Comparison of ENCODE assay signal across 1 fruit fly cellular context in the genomic region with DNA sequence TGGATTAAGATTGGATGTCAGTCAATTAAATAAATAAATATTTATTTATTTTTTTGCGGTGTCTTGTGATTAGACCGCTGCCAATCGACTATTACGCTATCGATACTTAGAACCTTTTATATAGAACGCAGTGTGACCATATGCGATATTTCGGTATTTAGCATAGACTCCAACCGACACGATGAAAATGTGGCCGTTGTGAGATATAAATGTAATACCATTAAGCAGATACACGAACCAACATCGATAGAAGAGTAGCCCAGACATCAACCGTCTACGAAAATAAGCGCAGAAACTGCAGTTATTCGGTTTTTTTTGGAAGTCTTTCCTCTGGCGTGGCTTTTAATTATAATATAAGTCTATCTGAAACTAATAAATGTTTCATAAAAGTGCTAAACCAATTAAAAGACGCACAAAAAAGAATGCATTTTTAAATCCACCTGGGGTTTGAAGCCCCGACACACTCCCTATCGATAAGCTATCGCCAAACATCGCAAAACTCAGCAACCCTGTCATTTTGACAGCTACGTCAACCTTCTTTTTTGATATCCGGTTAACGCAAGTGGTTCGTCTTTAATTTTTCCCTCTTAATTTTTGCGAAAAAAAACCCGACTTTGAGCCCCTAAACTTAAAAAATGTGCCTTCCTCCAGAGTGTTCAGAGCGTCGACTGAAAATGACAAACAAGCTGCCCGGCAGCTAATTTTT.
TF ChIP-seq lines count a peak whose summit lies in the region.

A gene (minus strand): TSS at position 142 of the 706 bp plus-strand sequence.
A gene (plus strand): TSS at position 533 of the 706 bp plus-strand sequence.

TF ChIP-seq in whole organism, embryonic, 481 proteins besides CTCF, POLR2A, EP300 and RAD21 (continued from another document and continues in another):
- no peak for TF ChIP-seq Trl (optimal IDR thresholded peaks at IDR 0.05; lab: Kevin White, UChicago)
- peak; percentile 5 for TF ChIP-seq Trl (GFP tag; optimal IDR thresholded peaks at IDR 0.05; lab: Kevin White, UChicago)
- TF ChIP-seq H15 (GFP tag; IDR thresholded peaks at IDR 0.05; lab: Robert Waterston, UW): 0 out of 3 replicates have a peak, but pooled peaks have one; percentile 54
- TF ChIP-seq CG3281 (GFP tag; optimal IDR thresholded peaks at IDR 0.05; lab: Kevin White, UChicago): peak; percentile 62
- 0 out of 3 replicates have a peak, but pooled peaks have one; percentile 11 for TF ChIP-seq Dbx (GFP tag; IDR thresholded peaks at IDR 0.05; lab: Robert Waterston, UW)
- peak; percentile 4 for TF ChIP-seq shn (GFP tag; optimal IDR thresholded peaks at IDR 0.05; lab: Kevin White, UChicago)
- peak in 1 of 3 experiments; percentile 44 for TF ChIP-seq Stat92E (GFP tag; optimal IDR thresholded peaks at IDR 0.05; lab: Kevin White, UChicago)
- peak; percentile 32 for TF ChIP-seq NC2α (GFP tag; optimal IDR thresholded peaks at IDR 0.05; lab: Kevin White, UChicago)
- no peak for TF ChIP-seq Hand (GFP tag; optimal IDR thresholded peaks at IDR 0.05; lab: Kevin White, UChicago)
- TF ChIP-seq CG14050 (GFP tag; IDR thresholded peaks at IDR 0.05; lab: Robert Waterston, UW): no peak
- TF ChIP-seq Doc3 (GFP tag; IDR thresholded peaks at IDR 0.05; lab: Robert Waterston, UW; ENCODE audit: partially characterized antibody): peak; percentile 69; the same call in 2 of the 3 replicates
- TF ChIP-seq slbo (GFP tag; IDR thresholded peaks at IDR 0.05; lab: Robert Waterston, UW): no peak; the same call in 1 of the 2 replicates
- TF ChIP-seq CG1024 (GFP tag; IDR thresholded peaks at IDR 0.05; lab: Robert Waterston, UW): no peak
- TF ChIP-seq CG17385 (GFP tag; optimal IDR thresholded peaks at IDR 0.05; lab: Kevin White, UChicago): peak; percentile 67
- peak; percentile 50 for TF ChIP-seq CG13624 (GFP tag; optimal IDR thresholded peaks at IDR 0.05; lab: Kevin White, UChicago)
- no peak; the same call in 2 of the 3 replicates for TF ChIP-seq B-H1 (GFP tag; IDR thresholded peaks at IDR 0.05; lab: Robert Waterston, UW)
- TF ChIP-seq hkb (optimal IDR thresholded peaks at IDR 0.05; lab: Kevin White, UChicago): peak; percentile 95
- peak; percentile 46; the same call in 1 of the 2 replicates for TF ChIP-seq hkb (GFP tag; IDR thresholded peaks at IDR 0.05; lab: Robert Waterston, UW)
- TF ChIP-seq CG11723 (GFP tag; optimal IDR thresholded peaks at IDR 0.05; lab: Kevin White, UChicago): peak; percentile 55
- peak; percentile 36 for TF ChIP-seq sqz (GFP tag; optimal IDR thresholded peaks at IDR 0.05; lab: Kevin White, UChicago)
- peak; percentile 65; the same call in 1 of the 2 replicates for TF ChIP-seq hbn (GFP tag; IDR thresholded peaks at IDR 0.05; lab: Robert Waterston, UW; ENCODE audit: partially characterized antibody)
- no peak for TF ChIP-seq so (GFP tag; IDR thresholded peaks at IDR 0.05; lab: Robert Waterston, UW)
- peak; percentile 68 for TF ChIP-seq Opbp (GFP tag; IDR thresholded peaks at IDR 0.05; lab: Robert Waterston, UW; ENCODE audit: partially characterized antibody)
- no peak for TF ChIP-seq bigmax (GFP tag; optimal IDR thresholded peaks at IDR 0.05; lab: Kevin White, UChicago)
- peak; percentile 23; the same call in 1 of the 3 replicates for TF ChIP-seq CG34422 (GFP tag; IDR thresholded peaks at IDR 0.05; lab: Robert Waterston, UW)
- peak; percentile 89 for TF ChIP-seq sens (GFP tag; lab: Kevin White, UChicago)
- 0 out of 3 replicates have a peak, but pooled peaks have one; percentile 17 for TF ChIP-seq CG11695 (GFP tag; IDR thresholded peaks at IDR 0.05; lab: Robert Waterston, UW)
- peak; percentile 75 for TF ChIP-seq nau (GFP tag; optimal IDR thresholded peaks at IDR 0.05; lab: Kevin White, UChicago)
- TF ChIP-seq CG1529 (GFP tag; optimal IDR thresholded peaks at IDR 0.05; lab: Kevin White, UChicago): peak; percentile 19
- TF ChIP-seq NC2β (GFP tag; optimal IDR thresholded peaks at IDR 0.05; lab: Kevin White, UChicago): peak; percentile 88
- TF ChIP-seq CG15011 (GFP tag; optimal IDR thresholded peaks at IDR 0.05; lab: Kevin White, UChicago): peak; percentile 49
- TF ChIP-seq crc (GFP tag; optimal IDR thresholded peaks at IDR 0.05; lab: Kevin White, UChicago): no peak
- TF ChIP-seq hb (GFP tag; IDR thresholded peaks at IDR 0.05; lab: Robert Waterston, UW; ENCODE audit: partially characterized antibody): peak; percentile 75; the same call in 2 of the 3 replicates
- no peak for TF ChIP-seq CG5180 (GFP tag; optimal IDR thresholded peaks at IDR 0.05; lab: Kevin White, UChicago)
- no peak for TF ChIP-seq TFAM (GFP tag; optimal IDR thresholded peaks at IDR 0.05; lab: Kevin White, UChicago)
- TF ChIP-seq ato (GFP tag; IDR thresholded peaks at IDR 0.05; lab: Robert Waterston, UW; ENCODE audit: partially characterized antibody): peak; percentile 34; the same call in 1 of the 2 replicates
- TF ChIP-seq Lim3 (GFP tag; IDR thresholded peaks at IDR 0.05; lab: Robert Waterston, UW): no peak
- peak; percentile 17 for TF ChIP-seq wek (GFP tag; optimal IDR thresholded peaks at IDR 0.05; lab: Kevin White, UChicago)
- peak; percentile 80 for TF ChIP-seq phol (tag; optimal IDR thresholded peaks at IDR 0.05; lab: Kevin White, UChicago)
- peak; percentile 50 for TF ChIP-seq eyg (GFP tag; optimal IDR thresholded peaks at IDR 0.05; lab: Kevin White, UChicago)
- TF ChIP-seq CG11696 (GFP tag; IDR thresholded peaks at IDR 0.05; lab: Robert Waterston, UW): no peak
- TF ChIP-seq Neu2 (GFP tag; optimal IDR thresholded peaks at IDR 0.05; lab: Kevin White, UChicago; ENCODE audit: borderline replicate concordance): no peak
- no peak for TF ChIP-seq mirr (GFP tag; optimal IDR thresholded peaks at IDR 0.05; lab: Kevin White, UChicago)
- no peak; the same call in 1 of the 2 replicates for TF ChIP-seq chm (GFP tag; IDR thresholded peaks at IDR 0.05; lab: Robert Waterston, UW)
- peak; percentile 58; the same call in 1 of the 2 replicates for TF ChIP-seq E2f2 (GFP tag; IDR thresholded peaks at IDR 0.05; lab: Robert Waterston, UW)
- peak; percentile 33; the same call in 1 of the 2 replicates for TF ChIP-seq NFAT (GFP tag; IDR thresholded peaks at IDR 0.05; lab: Robert Waterston, UW)
- TF ChIP-seq H2.0 (GFP tag; IDR thresholded peaks at IDR 0.05; lab: Robert Waterston, UW): no peak
- TF ChIP-seq CG7357 (GFP tag; IDR thresholded peaks at IDR 0.05; lab: Robert Waterston, UW): no peak
- no peak for TF ChIP-seq sob (GFP tag; IDR thresholded peaks at IDR 0.05; lab: Robert Waterston, UW)
- peak; percentile 56 for TF ChIP-seq salm (tag; optimal IDR thresholded peaks at IDR 0.05; lab: Kevin White, UChicago)
- peak; percentile 71 for TF ChIP-seq CG10267 (tag; optimal IDR thresholded peaks at IDR 0.05; lab: Kevin White, UChicago)
- TF ChIP-seq h (optimal IDR thresholded peaks at IDR 0.05; lab: Kevin White, UChicago): no peak
- TF ChIP-seq CG11456 (GFP tag; IDR thresholded peaks at IDR 0.05; lab: Robert Waterston, UW): peak; percentile 52; the same call in 1 of the 3 replicates
- no peak for TF ChIP-seq bab2 (GFP tag; optimal IDR thresholded peaks at IDR 0.05; lab: Kevin White, UChicago)
- peak; percentile 25 for TF ChIP-seq CG2120 (GFP tag; optimal IDR thresholded peaks at IDR 0.05; lab: Kevin White, UChicago)
- TF ChIP-seq ara (GFP tag; IDR thresholded peaks at IDR 0.05; lab: Robert Waterston, UW): no peak
- no peak for TF ChIP-seq p53 (GFP tag; optimal IDR thresholded peaks at IDR 0.05; lab: Kevin White, UChicago)
- TF ChIP-seq Lpt (GFP tag; optimal IDR thresholded peaks at IDR 0.05; lab: Kevin White, UChicago): no peak
- peak; percentile 37; the same call in 1 of the 2 replicates for TF ChIP-seq CG31224 (GFP tag; IDR thresholded peaks at IDR 0.05; lab: Robert Waterston, UW)
- peak; percentile 98 for TF ChIP-seq BEAF-32 (GFP tag; optimal IDR thresholded peaks at IDR 0.05; lab: Kevin White, UChicago)
- TF ChIP-seq CG11560 (tag; IDR thresholded peaks at IDR 0.05; lab: Robert Waterston, UW): peak; percentile 70; the same call in 2 of the 3 replicates
- no peak for TF ChIP-seq CG9932 (GFP tag; IDR thresholded peaks at IDR 0.05; lab: Robert Waterston, UW)
- peak; percentile 35; the same call in 1 of the 3 replicates for TF ChIP-seq dysf (GFP tag; IDR thresholded peaks at IDR 0.05; lab: Robert Waterston, UW)
- TF ChIP-seq CG1832 (GFP tag; optimal IDR thresholded peaks at IDR 0.05; lab: Kevin White, UChicago): no peak
- no peak for TF ChIP-seq CG4730 (GFP tag; IDR thresholded peaks at IDR 0.05; lab: Robert Waterston, UW)
- TF ChIP-seq Xrp1 (GFP tag; IDR thresholded peaks at IDR 0.05; lab: Robert Waterston, UW): no peak
- TF ChIP-seq Hmx (GFP tag; optimal IDR thresholded peaks at IDR 0.05; lab: Kevin White, UChicago): no peak
- TF ChIP-seq luna (GFP tag; optimal IDR thresholded peaks at IDR 0.05; lab: Kevin White, UChicago): no peak
- TF ChIP-seq lilli (GFP tag; optimal IDR thresholded peaks at IDR 0.05; lab: Kevin White, UChicago): no peak
- no peak for TF ChIP-seq Mrtf (GFP tag; IDR thresholded peaks at IDR 0.05; lab: Robert Waterston, UW)
- peak; percentile 6 for TF ChIP-seq CG8359 (GFP tag; optimal IDR thresholded peaks at IDR 0.05; lab: Kevin White, UChicago; ENCODE audit: borderline replicate concordance)
- no peak for TF ChIP-seq pnt (GFP tag; optimal IDR thresholded peaks at IDR 0.05; lab: Kevin White, UChicago)
- peak; percentile 63 for TF ChIP-seq CG12391 (tag; optimal IDR thresholded peaks at IDR 0.05; lab: Kevin White, UChicago)
- 0 out of 2 replicates have a peak, but pooled peaks have one; percentile 17 for TF ChIP-seq Nf-YA (GFP tag; IDR thresholded peaks at IDR 0.05; lab: Robert Waterston, UW)
- TF ChIP-seq CG2129 (GFP tag; IDR thresholded peaks at IDR 0.05; lab: Robert Waterston, UW; ENCODE audit: partially characterized antibody): peak; percentile 47; the same call in 1 of the 2 replicates
- TF ChIP-seq CG1602 (GFP tag; optimal IDR thresholded peaks at IDR 0.05; lab: Kevin White, UChicago): no peak
- peak; percentile 90 for TF ChIP-seq CG9727 (GFP tag; optimal IDR thresholded peaks at IDR 0.05; lab: Kevin White, UChicago)
- TF ChIP-seq CG6175 (GFP tag; IDR thresholded peaks at IDR 0.05; lab: Robert Waterston, UW): no peak
- TF ChIP-seq PHDP (tag; optimal IDR thresholded peaks at IDR 0.05; lab: Kevin White, UChicago): peak; percentile 64
- no peak for TF ChIP-seq kay (GFP tag; optimal IDR thresholded peaks at IDR 0.05; lab: Kevin White, UChicago)
- TF ChIP-seq kni (GFP tag; optimal IDR thresholded peaks at IDR 0.05; lab: Kevin White, UChicago): peak; percentile 68
- no peak for TF ChIP-seq Hey (tag; optimal IDR thresholded peaks at IDR 0.05; lab: Kevin White, UChicago)
- TF ChIP-seq CG8388 (GFP tag; optimal IDR thresholded peaks at IDR 0.05; lab: Kevin White, UChicago): peak; percentile 45
- peak; percentile 59 for TF ChIP-seq CG1233 (GFP tag; optimal IDR thresholded peaks at IDR 0.05; lab: Kevin White, UChicago)
- no peak for TF ChIP-seq schlank (tag; optimal IDR thresholded peaks at IDR 0.05; lab: Kevin White, UChicago)
- TF ChIP-seq inv (GFP tag; IDR thresholded peaks at IDR 0.05; lab: Robert Waterston, UW; ENCODE audit: partially characterized antibody): peak; percentile 72
- no peak for TF ChIP-seq lmd (GFP tag; IDR thresholded peaks at IDR 0.05; lab: Robert Waterston, UW)
- peak; percentile 54 for TF ChIP-seq BtbVII (GFP tag; optimal IDR thresholded peaks at IDR 0.05; lab: Kevin White, UChicago)
- peak; percentile 81 for TF ChIP-seq Sox100B (GFP tag; optimal IDR thresholded peaks at IDR 0.05; lab: Kevin White, UChicago)
- peak; percentile 90 for TF ChIP-seq Lhr (GFP tag; optimal IDR thresholded peaks at IDR 0.05; lab: Kevin White, UChicago)
- TF ChIP-seq D19A (tag; optimal IDR thresholded peaks at IDR 0.05; lab: Kevin White, UChicago): no peak
- peak; percentile 83 for TF ChIP-seq CG16813 (GFP tag; IDR thresholded peaks at IDR 0.05; lab: Robert Waterston, UW; ENCODE audit: partially characterized antibody)
- TF ChIP-seq ftz-f1 (GFP tag; optimal IDR thresholded peaks at IDR 0.05; lab: Kevin White, UChicago): no peak
- peak; percentile 86 for TF ChIP-seq pita (GFP tag; optimal IDR thresholded peaks at IDR 0.05; lab: Kevin White, UChicago)
- TF ChIP-seq odd (GFP tag; optimal IDR thresholded peaks at IDR 0.05; lab: Kevin White, UChicago): peak; percentile 54
- peak; percentile 24 for TF ChIP-seq Fer3 (tag; optimal IDR thresholded peaks at IDR 0.05; lab: Kevin White, UChicago)
- TF ChIP-seq Deaf1 (tag; optimal IDR thresholded peaks at IDR 0.05; lab: Kevin White, UChicago): no peak
- TF ChIP-seq fru (optimal IDR thresholded peaks at IDR 0.05; lab: Kevin White, UChicago): no peak
- peak; percentile 33 for TF ChIP-seq CG10274 (GFP tag; optimal IDR thresholded peaks at IDR 0.05; lab: Kevin White, UChicago)
- TF ChIP-seq gcm (GFP tag; optimal IDR thresholded peaks at IDR 0.05; lab: Kevin White, UChicago): peak; percentile 36
- peak; percentile 27 for TF ChIP-seq tup (GFP tag; optimal IDR thresholded peaks at IDR 0.05; lab: Kevin White, UChicago)
- TF ChIP-seq CG6854 (GFP tag; optimal IDR thresholded peaks at IDR 0.05; lab: Kevin White, UChicago): peak; percentile 29
- TF ChIP-seq CG14441 (GFP tag; IDR thresholded peaks at IDR 0.05; lab: Robert Waterston, UW): 0 out of 2 replicates have a peak, but pooled peaks have one; percentile 7
- TF ChIP-seq insv (GFP tag; optimal IDR thresholded peaks at IDR 0.05; lab: Kevin White, UChicago): peak in 1 of 2 experiments; percentile 67
- TF ChIP-seq CG3065 (GFP tag; optimal IDR thresholded peaks at IDR 0.05; lab: Kevin White, UChicago): no peak
- TF ChIP-seq CG15269 (tag; optimal IDR thresholded peaks at IDR 0.05; lab: Kevin White, UChicago): peak; percentile 38
- TF ChIP-seq Blimp-1 (GFP tag; optimal IDR thresholded peaks at IDR 0.05; lab: Kevin White, UChicago): no peak
- no peak for TF ChIP-seq Sry-β (GFP tag; optimal IDR thresholded peaks at IDR 0.05; lab: Kevin White, UChicago)
- TF ChIP-seq CG6654 (GFP tag; optimal IDR thresholded peaks at IDR 0.05; lab: Kevin White, UChicago): peak; percentile 8
- TF ChIP-seq CG13287 (GFP tag; IDR thresholded peaks at IDR 0.05; lab: Robert Waterston, UW; ENCODE audit: partially characterized antibody): peak; percentile 76
- peak; percentile 24 for TF ChIP-seq ind (GFP tag; optimal IDR thresholded peaks at IDR 0.05; lab: Kevin White, UChicago)
- TF ChIP-seq CG13424 (tag; optimal IDR thresholded peaks at IDR 0.05; lab: Kevin White, UChicago): peak; percentile 15
- no peak for TF ChIP-seq eve (GFP tag; optimal IDR thresholded peaks at IDR 0.05; lab: Kevin White, UChicago)
- peak; percentile 63 for TF ChIP-seq YL-1 (GFP tag; optimal IDR thresholded peaks at IDR 0.05; lab: Kevin White, UChicago)
- TF ChIP-seq Asciz (GFP tag; optimal IDR thresholded peaks at IDR 0.05; lab: Kevin White, UChicago): peak; percentile 43
- peak; percentile 99 for TF ChIP-seq Ets97D (GFP tag; optimal IDR thresholded peaks at IDR 0.05; lab: Kevin White, UChicago)
- TF ChIP-seq CG5953 (GFP tag; IDR thresholded peaks at IDR 0.05; lab: Robert Waterston, UW): no peak
